Worm (Caenorhabditis elegans) whole organism, late embryonic: ENCODE results near the gene snn-1.

Experiments
- C38D4.7 ChIP-seq: fragments of 200-800 bp; sonication (Bioruptor generic); optimal IDR thresholded peaks from 2 replicates; lab custom pipeline; 2018; ENCODE audit warnings: mild to moderate bottlenecking, missing genetic modification characterization, moderate library complexity, missing compliant biosample characterization
- K09A11.1 ChIP-seq: sonication (generic microtip); optimal IDR thresholded peaks from 2 replicates; lab custom pipeline; 2017; ENCODE audit warnings: antibody characterized with exemption, mild to moderate bottlenecking, missing genetic modification characterization, missing compliant biosample characterization; ENCODE audit not compliant: insufficient read depth
- Y22D7AL.16 ChIP-seq: sonication (generic microtip); optimal IDR thresholded peaks from 2 replicates; lab custom pipeline; 2016; ENCODE audit warnings: missing genetic modification characterization, missing compliant biosample characterization
- ceh-2 ChIP-seq: sonication (generic microtip); optimal IDR thresholded peaks from 2 replicates; lab custom pipeline; 2016; ENCODE audit warnings: missing genotype, missing genetic modification characterization, missing compliant biosample characterization
- ceh-22 ChIP-seq: sonication (generic microtip); optimal IDR thresholded peaks from 2 replicates; lab custom pipeline; 2017; ENCODE audit warnings: missing biosample characterization, missing genetic modification characterization
- ceh-24 ChIP-seq: sonication (generic microtip); optimal IDR thresholded peaks from 2 replicates; lab custom pipeline; 2016; ENCODE audit warnings: mild to moderate bottlenecking, missing genetic modification characterization, missing compliant biosample characterization
- ceh-30 ChIP-seq: fragments of 150-350 bp; optimal IDR thresholded peaks from 2 replicates; lab custom pipeline; 2014; ENCODE audit warnings: missing biosample characterization, missing genetic modification characterization
- ceh-34 ChIP-seq: sonication (generic microtip); optimal IDR thresholded peaks from 2 replicates; lab custom pipeline; 2016; ENCODE audit warnings: mild to moderate bottlenecking, missing genetic modification characterization, missing compliant biosample characterization
- ceh-45 ChIP-seq: fragments of 200-800 bp; sonication (Bioruptor generic); IDR thresholded peaks from 2 replicates; pipeline ENCODE4 v1.3.6; 2022; ENCODE audit warnings: missing genetic modification reagents, missing genetic modification characterization, missing compliant biosample characterization
- ceh-48 ChIP-seq: sonication (generic microtip); optimal IDR thresholded peaks from 2 replicates; lab custom pipeline; 2016; ENCODE audit warnings: missing genetic modification characterization, inconsistent platforms, missing compliant biosample characterization
- ceh-9 ChIP-seq: sonication (generic microtip); optimal IDR thresholded peaks from 2 replicates; lab custom pipeline; 2016; ENCODE audit warnings: mild to moderate bottlenecking, missing genetic modification characterization, inconsistent platforms, missing compliant biosample characterization
- che-1 ChIP-seq: sonication (generic microtip); optimal IDR thresholded peaks from 2 replicates; lab custom pipeline; 2016; ENCODE audit warnings: mild to moderate bottlenecking, missing genetic modification characterization, missing compliant biosample characterization
- dmd-4 ChIP-seq: sonication (generic microtip); optimal IDR thresholded peaks from 2 replicates; lab custom pipeline; 2016; ENCODE audit warnings: borderline replicate concordance, missing genetic modification characterization, missing compliant biosample characterization
- ets-4 ChIP-seq: sonication (generic microtip); optimal IDR thresholded peaks from 2 replicates; lab custom pipeline; 2016; ENCODE audit warnings: missing genetic modification characterization, missing compliant biosample characterization
- fkh-6 ChIP-seq: sonication (generic microtip); optimal IDR thresholded peaks from 2 replicates; lab custom pipeline; 2016; ENCODE audit warnings: missing genetic modification characterization, missing compliant biosample characterization
- gmeb-2 ChIP-seq: sonication (generic microtip); optimal IDR thresholded peaks from 2 replicates; lab custom pipeline; 2016; ENCODE audit warnings: missing genetic modification characterization, inconsistent platforms, missing compliant biosample characterization
- hlh-13 ChIP-seq: fragments of 200-800 bp; sonication (Bioruptor generic); optimal IDR thresholded peaks from 2 replicates; lab custom pipeline; 2018; ENCODE audit warnings: mild to moderate bottlenecking, missing genetic modification characterization, missing compliant biosample characterization
- hlh-15 ChIP-seq: sonication (generic microtip); optimal IDR thresholded peaks from 2 replicates; lab custom pipeline; 2016; ENCODE audit warnings: missing genetic modification characterization, missing compliant biosample characterization
- hlh-30 ChIP-seq: sonication (generic microtip); optimal IDR thresholded peaks from 2 replicates; lab custom pipeline; 2017; ENCODE audit warnings: antibody characterized with exemption, missing genetic modification characterization, missing compliant biosample characterization; ENCODE audit not compliant: insufficient read depth
- lim-6 ChIP-seq: sonication (generic microtip); optimal IDR thresholded peaks from 2 replicates; lab custom pipeline; 2016; ENCODE audit warnings: missing genetic modification characterization, missing compliant biosample characterization
- lin-11 ChIP-seq: fragments of 200-800 bp; sonication (Bioruptor generic); optimal IDR thresholded peaks from 2 replicates; lab custom pipeline; 2018; ENCODE audit warnings: mild to moderate bottlenecking, missing genetic modification characterization, missing compliant biosample characterization
- nhr-232 ChIP-seq: sonication (generic microtip); optimal IDR thresholded peaks from 2 replicates; lab custom pipeline; 2016; ENCODE audit warnings: missing genetic modification characterization, missing compliant biosample characterization
- pag-3 ChIP-seq: sonication (generic microtip); optimal IDR thresholded peaks from 2 replicates; lab custom pipeline; 2016; ENCODE audit warnings: missing compliant biosample characterization, missing genetic modification characterization, borderline replicate concordance
- pat-9 ChIP-seq: fragments of 200-800 bp; sonication (Bioruptor generic); optimal IDR thresholded peaks from 2 replicates; lab custom pipeline; 2018; ENCODE audit warnings: mild to moderate bottlenecking, missing genetic modification characterization, moderate library complexity, missing compliant biosample characterization
- pax-1 ChIP-seq: fragments of 150-350 bp; optimal IDR thresholded peaks from 2 replicates; lab custom pipeline; 2014; ENCODE audit warnings: missing biosample characterization, missing genetic modification characterization
- pha-2 ChIP-seq: sonication (generic microtip); optimal IDR thresholded peaks from 2 replicates; lab custom pipeline; 2017; ENCODE audit warnings: mild to moderate bottlenecking, missing genetic modification characterization, missing compliant biosample characterization
- pqm-1 ChIP-seq: sonication (generic microtip); optimal IDR thresholded peaks from 2 replicates; lab custom pipeline; 2016; ENCODE audit warnings: missing genetic modification characterization, missing compliant biosample characterization
- pros-1 ChIP-seq: fragments of 150-350 bp; optimal IDR thresholded peaks from 2 replicates; lab custom pipeline; 2014; ENCODE audit warnings: missing biosample characterization, missing genetic modification reagents, missing genetic modification characterization
- rnt-1 ChIP-seq: sonication (generic microtip); optimal IDR thresholded peaks from 2 replicates; lab custom pipeline; 2016; ENCODE audit warnings: missing genetic modification characterization, missing compliant biosample characterization
- sox-4 ChIP-seq: sonication (generic microtip); optimal IDR thresholded peaks from 2 replicates; lab custom pipeline; 2017; ENCODE audit warnings: mild to moderate bottlenecking, missing genetic modification characterization, inconsistent platforms, missing compliant biosample characterization
- tbx-7 ChIP-seq: sonication (generic microtip); optimal IDR thresholded peaks from 2 replicates; lab custom pipeline; 2016; ENCODE audit warnings: missing genotype, missing genetic modification characterization, missing compliant biosample characterization
- ttx-3 ChIP-seq: sonication (generic microtip); optimal IDR thresholded peaks from 2 replicates; lab custom pipeline; 2016; ENCODE audit warnings: missing genetic modification reagents, missing genetic modification characterization, missing compliant biosample characterization
- unc-3 ChIP-seq, 2 experiments: fragments of 200-800 bp in 1 of 2; sonication (Bioruptor generic) in 1 of 2; sonication (generic microtip) in 1 of 2; conservative IDR thresholded peaks in 1 of 2; optimal IDR thresholded peaks in 1 of 2; 2 replicates each; pipeline versions ENCODE4 v1.3.6 to Lab custom; 2016 to 2022; ENCODE audit warnings: missing compliant biosample characterization in 2 of 2, missing genetic modification characterization in 2 of 2, missing genetic modification reagents in 1 of 2
- unc-42 ChIP-seq: sonication (generic microtip); optimal IDR thresholded peaks from 2 replicates; lab custom pipeline; 2016; ENCODE audit warnings: missing genotype, missing genetic modification characterization, missing compliant biosample characterization
- unc-86 ChIP-seq: sonication (generic microtip); optimal IDR thresholded peaks from 2 replicates; lab custom pipeline; 2016; ENCODE audit warnings: missing genetic modification characterization, missing compliant biosample characterization
- zip-5 ChIP-seq: sonication (generic microtip); optimal IDR thresholded peaks from 2 replicates; lab custom pipeline; 2016; ENCODE audit warnings: missing genetic modification characterization, missing compliant biosample characterization
- ztf-16 ChIP-seq: sonication (generic microtip); optimal IDR thresholded peaks from 2 replicates; lab custom pipeline; 2017; ENCODE audit warnings: missing genetic modification characterization, missing compliant biosample characterization

snn-1 gene

DNA sequence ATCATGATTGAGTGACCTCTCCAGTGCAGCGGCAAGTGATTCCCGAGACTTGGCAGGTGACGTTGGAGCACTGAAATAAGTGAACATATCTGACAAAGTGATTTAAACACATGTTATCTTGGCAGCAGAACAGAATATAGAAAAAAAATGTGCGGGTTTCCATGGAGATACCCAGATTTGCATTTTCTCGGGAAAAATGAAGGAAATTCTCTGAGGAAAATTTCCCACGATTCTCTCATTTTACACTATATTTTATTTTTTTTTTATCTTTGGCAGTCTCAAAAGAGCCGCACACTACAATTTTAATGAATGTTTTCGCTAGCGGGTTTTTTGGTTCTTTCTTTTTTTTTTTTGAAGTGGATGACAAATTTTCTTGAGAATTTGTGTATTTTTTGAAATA is 1.0 kb downstream of the snn-1 start:
- TF ChIP-seq sox-4 (tag; lab: Kevin White, UChicago) (no peak), ceh-2 (tag; lab: Kevin White, UChicago) (no peak), Y22D7AL.16 (tag; lab: Kevin White, UChicago) (no peak), pax-1 (tag; lab: Kevin White, UChicago) (no peak), ceh-45 (GFP tag; lab: Robert Waterston, UW) (no peak), ztf-16 (tag; lab: Kevin White, UChicago) (no peak), hlh-30 (tag; lab: Kevin White, UChicago) (no peak), pat-9 (tag; lab: Kevin White, UChicago) (no peak), C38D4.7 (GFP tag; lab: Kevin White, UChicago) (no peak), gmeb-2 (tag; lab: Kevin White, UChicago) (no peak), unc-42 (tag; lab: Kevin White, UChicago) (no peak), hlh-15 (tag; lab: Kevin White, UChicago) (no peak), rnt-1 (tag; lab: Kevin White, UChicago) (no peak), tbx-7 (tag; lab: Kevin White, UChicago) (no peak), lin-11 (tag; lab: Kevin White, UChicago) (no peak), lim-6 (tag; lab: Kevin White, UChicago) (no peak), dmd-4 (tag; lab: Kevin White, UChicago) (no peak)

DNA sequence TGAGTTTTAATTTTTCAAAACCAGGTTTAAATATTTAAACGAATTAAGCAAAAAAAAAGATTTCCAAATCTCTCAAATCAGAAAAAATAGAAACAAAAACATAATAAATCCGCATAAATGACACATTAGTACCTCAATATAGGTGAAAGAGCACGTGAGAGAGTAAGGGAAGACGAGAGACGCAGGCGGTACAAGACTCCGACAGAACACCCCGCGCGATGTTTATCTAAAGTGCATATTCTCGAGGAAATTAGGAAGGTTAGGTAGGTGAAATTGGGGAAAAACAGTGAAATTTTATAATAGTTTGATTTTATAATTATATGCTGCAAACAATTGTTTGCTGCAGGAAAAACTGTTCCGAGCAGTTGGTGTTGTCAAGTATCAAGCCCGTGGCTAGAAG is 10.3 kb downstream of the snn-1 start:
- TF ChIP-seq Y22D7AL.16 (tag; lab: Kevin White, UChicago): no peak
- no peak for TF ChIP-seq pqm-1 (tag; lab: Kevin White, UChicago)
- TF ChIP-seq ceh-48 (tag; lab: Kevin White, UChicago): no peak
- no peak for TF ChIP-seq hlh-13 (GFP tag; lab: Kevin White, UChicago)
- TF ChIP-seq ztf-16 (tag; lab: Kevin White, UChicago): no peak
- no peak for TF ChIP-seq K09A11.1 (tag; lab: Kevin White, UChicago)
- TF ChIP-seq hlh-15 (tag; lab: Kevin White, UChicago): no peak
- no peak for TF ChIP-seq unc-42 (tag; lab: Kevin White, UChicago)
- TF ChIP-seq ceh-45 (GFP tag; lab: Robert Waterston, UW): no peak
- no peak for TF ChIP-seq unc-3 (GFP tag; conservative IDR thresholded peaks at IDR 0.05; lab: Robert Waterston, UW)
- TF ChIP-seq unc-3 (tag; optimal IDR thresholded peaks at IDR 0.05; lab: Kevin White, UChicago): no peak
- TF ChIP-seq unc-86 (tag; lab: Kevin White, UChicago): no peak
- no peak for TF ChIP-seq zip-5 (tag; lab: Kevin White, UChicago)
- no peak for TF ChIP-seq ceh-22 (tag; lab: Kevin White, UChicago)
- TF ChIP-seq pax-1 (tag; lab: Kevin White, UChicago): no peak
- TF ChIP-seq pros-1 (tag; lab: Kevin White, UChicago): no peak

DNA sequence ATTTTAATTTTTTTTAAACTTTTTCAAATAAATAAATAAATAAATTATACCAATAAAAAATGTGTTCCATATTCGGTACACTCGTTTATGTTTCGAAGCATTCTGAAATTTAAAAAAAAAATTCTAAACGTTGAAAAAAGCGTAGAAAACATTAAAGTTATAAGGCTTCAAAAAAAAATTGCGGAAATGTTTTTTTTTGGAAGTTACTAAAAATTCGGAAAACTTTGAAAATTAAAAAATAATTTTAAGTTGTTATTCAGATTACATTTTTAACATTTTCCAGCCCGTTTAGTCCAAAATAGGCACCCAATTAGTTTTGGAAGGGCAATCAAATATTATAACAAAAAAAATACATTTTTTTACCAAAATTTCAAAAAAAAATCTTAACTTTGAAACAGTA is 11.0 kb downstream of the snn-1 start, which contains the start of gene Y38C1BA.1:
TSS of gene Y38C1BA.1 (minus strand) at position 101 of the 400 bp plus-strand sequence.
- no peak for TF ChIP-seq fkh-6 (tag; lab: Kevin White, UChicago)

DNA sequence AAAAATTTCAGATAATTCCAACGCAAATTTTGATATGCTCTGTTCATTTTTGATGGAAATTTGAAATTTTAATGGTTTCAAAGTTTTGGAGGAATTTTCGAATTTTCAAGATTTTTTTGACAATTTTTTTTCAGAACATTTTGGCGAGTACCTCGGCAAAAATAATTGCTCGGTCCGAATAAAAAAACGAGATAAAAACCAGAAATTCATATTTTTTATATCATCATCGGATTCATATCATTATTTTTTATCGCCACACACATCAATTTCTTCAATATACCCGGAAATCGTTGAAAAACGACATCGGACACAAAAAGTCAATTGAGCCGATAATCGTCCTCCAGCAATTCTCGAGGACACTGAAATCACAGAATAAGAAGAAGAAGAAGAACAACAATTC is 23.1 kb downstream of the snn-1 start:
- TF ChIP-seq Y22D7AL.16 (tag; lab: Kevin White, UChicago): no peak
- no peak for TF ChIP-seq pax-1 (tag; lab: Kevin White, UChicago)
- no peak for TF ChIP-seq ceh-9 (tag; lab: Kevin White, UChicago)
- TF ChIP-seq pha-2 (tag; lab: Kevin White, UChicago): no peak
- no peak for TF ChIP-seq unc-86 (tag; lab: Kevin White, UChicago)
- no peak for TF ChIP-seq nhr-232 (tag; lab: Kevin White, UChicago)
- TF ChIP-seq unc-3 (GFP tag; conservative IDR thresholded peaks at IDR 0.05; lab: Robert Waterston, UW): no peak
- TF ChIP-seq unc-3 (tag; optimal IDR thresholded peaks at IDR 0.05; lab: Kevin White, UChicago): no peak
- no peak for TF ChIP-seq ceh-48 (tag; lab: Kevin White, UChicago)
- no peak for TF ChIP-seq ceh-24
- TF ChIP-seq hlh-30 (tag; lab: Kevin White, UChicago): no peak
- TF ChIP-seq pqm-1 (tag; lab: Kevin White, UChicago): no peak
- no peak for TF ChIP-seq pag-3 (tag; lab: Kevin White, UChicago)
- no peak for TF ChIP-seq K09A11.1 (tag; lab: Kevin White, UChicago)
- no peak for TF ChIP-seq ets-4
- TF ChIP-seq ceh-30 (tag; lab: Kevin White, UChicago): no peak
- TF ChIP-seq che-1 (tag; lab: Kevin White, UChicago): no peak
- TF ChIP-seq ceh-34 (tag; lab: Kevin White, UChicago): no peak
- TF ChIP-seq ttx-3 (tag; lab: Kevin White, UChicago): no peak
